Worm (Caenorhabditis elegans) whole organism, L3 larva: ENCODE data around the gene B0334.10.

Experiments used
- ceh-82 ChIP-seq: fragments of 150-350 bp; optimal IDR thresholded peaks from 2 replicates; lab custom pipeline; 2014; ENCODE audit warnings: missing biosample characterization, missing genetic modification characterization
- elt-1 ChIP-seq: fragments of 150-350 bp; optimal IDR thresholded peaks from 2 replicates; lab custom pipeline; 2014; ENCODE audit warnings: missing biosample characterization, missing genetic modification characterization
- elt-3 ChIP-seq, 3 experiments: fragments of 150-350 bp in 1 of 3; sonication (generic microtip) in 2 of 3; optimal IDR thresholded peaks; 2 replicates in 2 of 3; 4 replicates in 1 of 3; lab custom pipeline; 2014 to 2017; ENCODE audit warnings: missing biosample characterization in 3 of 3, missing genetic modification characterization in 3 of 3
- eor-1 ChIP-seq, 2 experiments: fragments of 150-350 bp; optimal IDR thresholded peaks; 2 replicates each; lab custom pipeline; 2014 to 2018; ENCODE audit warnings: missing biosample characterization in 2 of 2, missing genetic modification characterization in 2 of 2
- fkh-10 ChIP-seq: sonication (generic microtip); optimal IDR thresholded peaks from 2 replicates; lab custom pipeline; 2017; ENCODE audit warnings: missing biosample characterization, missing genetic modification reagents, missing genetic modification characterization
- lin-39 ChIP-seq: fragments of 150-350 bp; optimal IDR thresholded peaks from 2 replicates; lab custom pipeline; 2018; ENCODE audit warnings: missing biosample characterization, missing genetic modification reagents, missing genetic modification characterization
- nhr-25 ChIP-seq: sonication (generic microtip); optimal IDR thresholded peaks from 2 replicates; lab custom pipeline; 2017; ENCODE audit warnings: missing biosample characterization, missing genetic modification characterization
- sea-2 ChIP-seq: fragments of 150-350 bp; sonication (generic microtip); optimal IDR thresholded peaks from 4 replicates; lab custom pipeline; 2014; ENCODE audit warnings: missing biosample characterization, missing genetic modification reagents, missing genetic modification characterization
- unc-39 ChIP-seq: sonication (generic microtip); optimal IDR thresholded peaks from 4 replicates; lab custom pipeline; 2017; ENCODE audit warnings: missing biosample characterization, missing genetic modification characterization

DNA sequence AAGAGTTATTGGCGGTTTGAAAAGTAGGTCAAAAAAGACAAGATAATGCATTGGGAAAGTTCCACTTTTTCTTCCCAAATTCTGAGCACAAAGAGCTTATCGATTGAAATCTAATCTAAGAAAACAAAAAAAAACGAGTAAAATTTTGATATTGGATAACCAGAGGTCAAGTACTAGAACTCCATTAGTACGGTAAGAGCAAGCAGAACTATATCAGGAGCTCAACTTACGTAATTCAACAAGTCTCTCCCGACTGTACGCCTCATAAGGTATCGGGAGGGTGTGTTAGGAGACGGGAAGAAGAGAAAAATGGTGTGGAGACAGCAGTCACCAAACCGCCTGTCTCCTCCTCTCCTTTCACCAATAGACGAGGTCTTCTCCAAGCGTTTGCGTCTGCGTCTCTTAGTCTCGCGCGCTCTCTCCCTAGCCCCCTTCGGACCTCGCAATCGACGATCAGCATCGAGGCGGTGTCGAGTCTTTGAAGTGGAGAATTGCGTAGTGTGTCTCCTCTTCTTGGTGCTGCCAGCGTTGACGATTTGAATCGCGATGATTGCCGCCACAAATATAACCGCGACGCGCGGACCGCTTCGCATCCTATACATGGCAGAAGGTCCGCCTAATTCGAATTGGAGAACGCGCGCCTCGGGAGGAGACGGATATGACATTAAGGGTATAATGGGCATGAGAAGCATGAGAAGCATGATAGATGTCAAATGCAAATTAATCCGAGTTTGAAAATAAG, 48.9 kb downstream of the B0334.10 start, which contains the start of gene F54D5.5:
- TF ChIP-seq fkh-10 (GFP tag; lab: Kevin White, UChicago) (no peak), eor-1 (tag; optimal IDR thresholded peaks at IDR 0.05; lab: Kevin White, UChicago) (no peak), ceh-82 (no peak), nhr-25 (tag; lab: Kevin White, UChicago) (no peak), elt-3 (tag; optimal IDR thresholded peaks at IDR 0.05; lab: Kevin White, UChicago) (no peak), sea-2 (GFP tag; lab: Kevin White, UChicago) (no peak), elt-1 (tag; lab: Kevin White, UChicago) (no peak), lin-39 (tag; lab: Kevin White, UChicago) (no peak), unc-39 (tag; lab: Kevin White, UChicago) (no peak)
